Worm (Caenorhabditis elegans) whole organism, L3 larva: ENCODE data around the gene ZK632.12.

ENCODE experiments used
- R02D3.7 ChIP-seq: fragments of 150-350 bp; optimal IDR thresholded peaks from 2 replicates; lab custom pipeline; 2014; ENCODE audit warnings: missing biosample characterization, missing genetic modification characterization
- ama-1 ChIP-seq: fragments of 150-350 bp; optimal IDR thresholded peaks from 2 replicates; lab custom pipeline; 2018
- ceh-28 ChIP-seq: fragments of 150-350 bp; optimal IDR thresholded peaks from 2 replicates; lab custom pipeline; 2014; ENCODE audit warnings: missing biosample characterization, missing genetic modification reagents, missing genetic modification characterization
- ceh-9 ChIP-seq: sonication (generic microtip); optimal IDR thresholded peaks from 2 replicates; lab custom pipeline; 2018; ENCODE audit warnings: missing biosample characterization, missing genetic modification characterization
- daf-12 ChIP-seq: fragments of 150-350 bp; optimal IDR thresholded peaks from 2 replicates; lab custom pipeline; 2014; ENCODE audit warnings: missing biosample characterization, missing genetic modification reagents, missing genetic modification characterization
- elt-1 ChIP-seq: fragments of 150-350 bp; optimal IDR thresholded peaks from 2 replicates; lab custom pipeline; 2014; ENCODE audit warnings: missing biosample characterization, missing genetic modification characterization
- elt-2 ChIP-seq: sonication (generic microtip); optimal IDR thresholded peaks from 2 replicates; lab custom pipeline; 2016; ENCODE audit warnings: missing genetic modification reagents, mild to moderate bottlenecking, missing genetic modification characterization, missing compliant biosample characterization
- elt-3 ChIP-seq, 3 experiments: fragments of 150-350 bp in 1 of 3; sonication (generic microtip) in 2 of 3; optimal IDR thresholded peaks; 2 replicates in 2 of 3; 4 replicates in 1 of 3; lab custom pipeline; 2014 to 2017; ENCODE audit warnings: missing biosample characterization in 3 of 3, missing genetic modification characterization in 3 of 3
- eor-1 ChIP-seq, 2 experiments: fragments of 150-350 bp; optimal IDR thresholded peaks; 2 replicates each; lab custom pipeline; 2014 to 2018; ENCODE audit warnings: missing biosample characterization in 2 of 2, missing genetic modification characterization in 2 of 2
- fkh-10 ChIP-seq: sonication (generic microtip); optimal IDR thresholded peaks from 2 replicates; lab custom pipeline; 2017; ENCODE audit warnings: missing biosample characterization, missing genetic modification reagents, missing genetic modification characterization
- fkh-2 ChIP-seq: fragments of 150-350 bp; optimal IDR thresholded peaks from 2 replicates; lab custom pipeline; 2014; ENCODE audit warnings: missing biosample characterization, missing genetic modification reagents, missing genetic modification characterization
- hmg-11 ChIP-seq: sonication (generic microtip); optimal IDR thresholded peaks from 2 replicates; lab custom pipeline; 2016; ENCODE audit warnings: missing genetic modification characterization, missing compliant biosample characterization
- jun-1 ChIP-seq: fragments of 150-350 bp; optimal IDR thresholded peaks from 2 replicates; lab custom pipeline; 2014; ENCODE audit warnings: missing biosample characterization, missing genetic modification reagents, missing genetic modification characterization
- lin-15B ChIP-seq: fragments of 150-350 bp; optimal IDR thresholded peaks from 2 replicates; lab custom pipeline; 2014; ENCODE audit warnings: missing biosample characterization, missing genetic modification characterization
- lin-39 ChIP-seq: fragments of 150-350 bp; optimal IDR thresholded peaks from 2 replicates; lab custom pipeline; 2018; ENCODE audit warnings: missing biosample characterization, missing genetic modification reagents, missing genetic modification characterization
- lsy-12 ChIP-seq: sonication (generic microtip); optimal IDR thresholded peaks from 2 replicates; lab custom pipeline; 2016; ENCODE audit warnings: mild to moderate bottlenecking, missing genetic modification characterization, missing compliant biosample characterization
- mdl-1 ChIP-seq: fragments of 150-350 bp; optimal IDR thresholded peaks from 2 replicates; lab custom pipeline; 2014; ENCODE audit warnings: missing biosample characterization, missing genetic modification characterization
- mml-1 ChIP-seq: fragments of 150-350 bp; sonication (generic microtip); optimal IDR thresholded peaks from 3 replicates; lab custom pipeline; 2014; ENCODE audit warnings: missing biosample characterization, missing genetic modification characterization
- nfya-1 ChIP-seq: sonication (generic microtip); optimal IDR thresholded peaks from 2 replicates; lab custom pipeline; 2017; ENCODE audit warnings: missing genetic modification characterization, mild to moderate bottlenecking, missing compliant biosample characterization, antibody characterized with exemption, moderate library complexity; ENCODE audit not compliant: insufficient read depth
- nhr-11 ChIP-seq: fragments of 150-350 bp; optimal IDR thresholded peaks from 2 replicates; lab custom pipeline; 2014; ENCODE audit warnings: missing biosample characterization, missing genetic modification characterization
- nhr-23 ChIP-seq: fragments of 150-350 bp; optimal IDR thresholded peaks from 2 replicates; lab custom pipeline; 2014; ENCODE audit warnings: missing biosample characterization, missing genetic modification reagents, missing genetic modification characterization
- nhr-25 ChIP-seq: sonication (generic microtip); optimal IDR thresholded peaks from 2 replicates; lab custom pipeline; 2017; ENCODE audit warnings: missing biosample characterization, missing genetic modification characterization
- nhr-28 ChIP-seq: fragments of 150-350 bp; optimal IDR thresholded peaks from 2 replicates; lab custom pipeline; 2014; ENCODE audit warnings: missing biosample characterization, missing genetic modification characterization
- nhr-43 ChIP-seq: sonication (generic microtip); optimal IDR thresholded peaks from 2 replicates; lab custom pipeline; 2016; ENCODE audit warnings: mild to moderate bottlenecking, missing genetic modification characterization, missing compliant biosample characterization; ENCODE audit not compliant: poor library complexity, severe bottlenecking
- nhr-67 ChIP-seq: fragments of 150-350 bp; optimal IDR thresholded peaks from 2 replicates; lab custom pipeline; 2014; ENCODE audit warnings: missing biosample characterization, missing genetic modification characterization
- nhr-76 ChIP-seq: fragments of 150-350 bp; sonication (generic microtip); optimal IDR thresholded peaks from 5 replicates; lab custom pipeline; 2014; ENCODE audit warnings: missing biosample characterization, missing genetic modification characterization
- nhr-77 ChIP-seq: fragments of 150-350 bp; optimal IDR thresholded peaks from 2 replicates; lab custom pipeline; 2014; ENCODE audit warnings: missing biosample characterization, missing genetic modification characterization
- pha-4 ChIP-seq: fragments of 150-350 bp; optimal IDR thresholded peaks from 2 replicates; lab custom pipeline; 2014; ENCODE audit warnings: missing biosample characterization, missing genetic modification reagents, missing genetic modification characterization
- pqm-1 ChIP-seq: fragments of 150-350 bp; optimal IDR thresholded peaks from 2 replicates; lab custom pipeline; 2017; ENCODE audit warnings: missing biosample characterization, missing genetic modification characterization, inconsistent platforms
- sea-2 ChIP-seq: fragments of 150-350 bp; sonication (generic microtip); optimal IDR thresholded peaks from 4 replicates; lab custom pipeline; 2014; ENCODE audit warnings: missing biosample characterization, missing genetic modification reagents, missing genetic modification characterization
- skn-1 ChIP-seq: fragments of 150-350 bp; optimal IDR thresholded peaks from 2 replicates; lab custom pipeline; 2014; ENCODE audit warnings: missing biosample characterization, missing genetic modification characterization
- snpc-4 ChIP-seq: fragments of 150-350 bp; optimal IDR thresholded peaks from 2 replicates; lab custom pipeline; 2014; ENCODE audit warnings: missing biosample characterization, missing genetic modification characterization
- tbx-2 ChIP-seq: sonication (generic microtip); optimal IDR thresholded peaks from 2 replicates; lab custom pipeline; 2016; ENCODE audit warnings: mild to moderate bottlenecking, missing genetic modification characterization, missing compliant biosample characterization
- unc-62 ChIP-seq: fragments of 150-350 bp; sonication (generic microtip); optimal IDR thresholded peaks from 4 replicates; lab custom pipeline; 2014; ENCODE audit warnings: missing biosample characterization, missing genetic modification reagents, missing genetic modification characterization
- zag-1 ChIP-seq: fragments of 150-350 bp; optimal IDR thresholded peaks from 2 replicates; lab custom pipeline; 2014; ENCODE audit warnings: missing biosample characterization, missing genetic modification characterization
- ztf-11 ChIP-seq: fragments of 150-350 bp; optimal IDR thresholded peaks from 2 replicates; lab custom pipeline; 2014; ENCODE audit warnings: missing biosample characterization, missing genetic modification characterization
- ztf-4 ChIP-seq: fragments of 150-350 bp; optimal IDR thresholded peaks from 2 replicates; lab custom pipeline; 2014; ENCODE audit warnings: missing biosample characterization, missing genetic modification characterization

ZK632.12 gene

ce11 chrIII:9808179-9808578 lies 22.4 kb upstream of the ZK632.12 start, which contains the start of gene gtap-2:
TSS of gene gtap-2 (plus strand) at chrIII:9808544.
- peak; percentile 32 for TF ChIP-seq lin-15B (tag; lab: Kevin White, UChicago)
- no peak for TF ChIP-seq ztf-4 (tag; lab: Kevin White, UChicago)
- TF ChIP-seq nhr-67 (tag; lab: Kevin White, UChicago): no peak
- TF ChIP-seq lin-39: no peak
- peak; percentile 17 for TF ChIP-seq nhr-43 (tag; lab: Kevin White, UChicago)
- TF ChIP-seq daf-12: no peak
- peak; percentile 18 for TF ChIP-seq nfya-1 (tag; lab: Kevin White, UChicago)
- TF ChIP-seq pqm-1 (tag; lab: Kevin White, UChicago): no peak
- no peak for TF ChIP-seq unc-62 (GFP tag; lab: Kevin White, UChicago)
- TF ChIP-seq snpc-4: no peak
- no peak for TF ChIP-seq ceh-9 (tag; lab: Kevin White, UChicago)
- no peak for TF ChIP-seq hmg-11 (tag; lab: Kevin White, UChicago)
- TF ChIP-seq nhr-77 (tag; lab: Kevin White, UChicago): no peak
- no peak for TF ChIP-seq lsy-12 (tag; lab: Kevin White, UChicago)
- no peak for TF ChIP-seq nhr-11 (tag; lab: Kevin White, UChicago)
- no peak for TF ChIP-seq mml-1
- no peak for TF ChIP-seq fkh-10 (GFP tag; lab: Kevin White, UChicago)
- peak in 1 of 2 experiments; percentile 20 for TF ChIP-seq eor-1 (tag; optimal IDR thresholded peaks at IDR 0.05; lab: Kevin White, UChicago)
- no peak for TF ChIP-seq zag-1
- TF ChIP-seq nhr-23: no peak
- TF ChIP-seq R02D3.7: no peak
- TF ChIP-seq elt-2 (tag; lab: Kevin White, UChicago): no peak
- TF ChIP-seq mdl-1 (tag; lab: Kevin White, UChicago): no peak
- TF ChIP-seq elt-1: no peak
- TF ChIP-seq pha-4 (tag; lab: Kevin White, UChicago): peak; percentile 60
- no peak for TF ChIP-seq ama-1 (lab: Kevin White, UChicago)
- no peak for TF ChIP-seq fkh-2
- no peak for TF ChIP-seq jun-1 (tag; lab: Kevin White, UChicago)

ce11 chrIII:9813146-9813545 lies 17.5 kb upstream of the ZK632.12 start, which contains the start of gene ZK632.14:
TSS of gene ZK632.14 (plus strand) at chrIII:9813446.
- TF ChIP-seq skn-1 (tag; lab: Kevin White, UChicago): no peak
- TF ChIP-seq elt-3 (tag; optimal IDR thresholded peaks at IDR 0.05; lab: Kevin White, UChicago): no peak
- TF ChIP-seq eor-1 (tag; optimal IDR thresholded peaks at IDR 0.05; lab: Kevin White, UChicago): no peak
- TF ChIP-seq nhr-28: no peak
- TF ChIP-seq pha-4 (tag; lab: Kevin White, UChicago): no peak
- TF ChIP-seq ceh-28 (tag; lab: Kevin White, UChicago): no peak
- no peak for TF ChIP-seq elt-1
- TF ChIP-seq ceh-9 (tag; lab: Kevin White, UChicago): no peak
- TF ChIP-seq ama-1 (lab: Kevin White, UChicago): no peak
- TF ChIP-seq hmg-11 (tag; lab: Kevin White, UChicago): no peak
- TF ChIP-seq tbx-2 (tag; lab: Kevin White, UChicago): no peak

- no peak for TF ChIP-seq elt-1
- peak; percentile 16 for TF ChIP-seq lin-15B (tag; lab: Kevin White, UChicago)
- no peak for TF ChIP-seq ztf-11 (tag; lab: Kevin White, UChicago)
- TF ChIP-seq sea-2: peak; percentile 8
- peak; percentile 72 for TF ChIP-seq hmg-11 (tag; lab: Kevin White, UChicago)
- no peak for TF ChIP-seq nhr-76
- no peak for TF ChIP-seq snpc-4
- TF ChIP-seq lsy-12 (tag; lab: Kevin White, UChicago): no peak
- TF ChIP-seq nfya-1 (tag; lab: Kevin White, UChicago): peak; percentile 49
- peak; percentile 41 for TF ChIP-seq ama-1 (lab: Kevin White, UChicago)
- TF ChIP-seq zag-1: no peak
- TF ChIP-seq lin-39: peak; percentile 66
- TF ChIP-seq pha-4 (tag; lab: Kevin White, UChicago): peak; percentile 10
- TF ChIP-seq nhr-25: peak; percentile 10
- peak; percentile 28 for TF ChIP-seq nhr-23
Observed at ce11 chrIII:9817087-9817612, 13.5 kb upstream of the ZK632.12 start, which contains the start of gene cnx-1. TSS of gene cnx-1 (minus strand) at chrIII:9817137.
